Worm (Caenorhabditis elegans) whole organism, L4/young adult: ENCODE measurements around the gene Y70C5B.2.

Experiments used
- W03F9.2 ChIP-seq: fragments of 150-350 bp; optimal IDR thresholded peaks from 2 replicates; lab custom pipeline; 2014; ENCODE audit warnings: missing biosample characterization, missing genetic modification characterization
- dao-5 ChIP-seq: sonication (generic microtip); optimal IDR thresholded peaks from 2 replicates; lab custom pipeline; 2016; ENCODE audit warnings: missing genotype, missing genetic modification characterization, moderate library complexity, missing compliant biosample characterization
- him-1 ChIP-seq: sonication (generic microtip); optimal IDR thresholded peaks from 2 replicates; lab custom pipeline; 2016; ENCODE audit warnings: missing genotype, missing genetic modification reagents, missing genetic modification characterization, missing compliant biosample characterization

ce11 chrV:16610094-16610493 lies 50.6 kb downstream of the Y70C5B.2 start:
- TF ChIP-seq him-1 (tag; lab: Kevin White, UChicago), result no peak
- TF ChIP-seq W03F9.2 (tag; lab: Kevin White, UChicago), result no peak
- no peak for TF ChIP-seq dao-5 (tag; lab: Kevin White, UChicago)
